Fruit fly (Drosophila melanogaster) whole organism, prepupa: ENCODE results near the gene CG42390.

Experiments
- Blimp-1 ChIP-seq: fragments of 200-800 bp; sonication (Bioruptor generic); optimal IDR thresholded peaks from 3 replicates; lab custom pipeline; 2017; ENCODE audit warnings: missing biosample characterization, missing genetic modification characterization, mild to moderate bottlenecking, moderate library complexity, missing genetic modification reagents
- CG11762 ChIP-seq: fragments of 200-800 bp; sonication (Bioruptor generic); optimal IDR thresholded peaks from 3 replicates; lab custom pipeline; 2016; ENCODE audit warnings: missing biosample characterization, missing genetic modification characterization; ENCODE audit not compliant: insufficient read depth
- CG11902 ChIP-seq: fragments of 200-800 bp; sonication (Bioruptor generic); optimal IDR thresholded peaks from 3 replicates; lab custom pipeline; 2016; ENCODE audit warnings: missing biosample characterization, missing genetic modification characterization
- CG1621 ChIP-seq: fragments of 200-800 bp; sonication (Bioruptor generic); optimal IDR thresholded peaks from 3 replicates; lab custom pipeline; 2018; ENCODE audit warnings: missing biosample characterization, mild to moderate bottlenecking, missing genetic modification characterization
- CG16779 ChIP-seq: fragments of 200-800 bp; sonication (Bioruptor generic); optimal IDR thresholded peaks from 3 replicates; lab custom pipeline; 2017; ENCODE audit warnings: missing biosample characterization, mild to moderate bottlenecking, missing genetic modification characterization
- CG3919 ChIP-seq: fragments of 200-800 bp; sonication (Bioruptor generic); optimal IDR thresholded peaks from 3 replicates; lab custom pipeline; 2016; ENCODE audit warnings: missing biosample characterization, missing genetic modification characterization
- CG4318 ChIP-seq: fragments of 200-800 bp; sonication (Bioruptor generic); optimal IDR thresholded peaks from 3 replicates; lab custom pipeline; 2017; ENCODE audit warnings: missing biosample characterization, mild to moderate bottlenecking, missing genetic modification characterization
- CG6163 ChIP-seq: fragments of 200-800 bp; sonication (Bioruptor generic); IDR thresholded peaks from 3 replicates; pipeline ENCODE4 v1.3.6; 2022; ENCODE audit warnings: missing biosample characterization, missing genetic modification characterization
- CG6276 ChIP-seq: fragments of 200-800 bp; sonication (Bioruptor generic); optimal IDR thresholded peaks from 2 replicates; lab custom pipeline; 2017; ENCODE audit warnings: missing biosample characterization, mild to moderate bottlenecking, missing genetic modification characterization
- CG6792 ChIP-seq: fragments of 200-800 bp; sonication (Bioruptor generic); optimal IDR thresholded peaks from 3 replicates; lab custom pipeline; 2016; ENCODE audit warnings: missing biosample characterization, missing genetic modification characterization
- CG6808 ChIP-seq: fragments of 200-800 bp; sonication (Bioruptor generic); optimal IDR thresholded peaks from 3 replicates; lab custom pipeline; 2017; ENCODE audit warnings: missing biosample characterization, missing genetic modification characterization, mild to moderate bottlenecking, moderate library complexity, missing genetic modification reagents
- CG6854 ChIP-seq: fragments of 200-800 bp; sonication (Bioruptor generic); optimal IDR thresholded peaks from 2 replicates; lab custom pipeline; 2017; ENCODE audit warnings: missing biosample characterization, mild to moderate bottlenecking, missing genetic modification characterization
- CG7368 ChIP-seq: fragments of 200-800 bp; sonication (Bioruptor generic); optimal IDR thresholded peaks from 3 replicates; lab custom pipeline; 2016; ENCODE audit warnings: missing biosample characterization, missing genetic modification characterization
- CG8632 ChIP-seq: fragments of 200-800 bp; sonication (Bioruptor generic); optimal IDR thresholded peaks from 3 replicates; lab custom pipeline; 2016; ENCODE audit warnings: missing biosample characterization, missing genetic modification characterization
- CG9139 ChIP-seq: fragments of 200-800 bp; sonication (Bioruptor generic); optimal IDR thresholded peaks from 3 replicates; lab custom pipeline; 2017; ENCODE audit warnings: missing biosample characterization, mild to moderate bottlenecking, missing genetic modification characterization
- Eip75B ChIP-seq: fragments of 200-800 bp; sonication (Bioruptor generic); optimal IDR thresholded peaks from 3 replicates; lab custom pipeline; 2016; ENCODE audit warnings: missing biosample characterization, missing genetic modification characterization
- Eip78C ChIP-seq: fragments of 200-800 bp; sonication (Bioruptor generic); peaks from one replicate; lab custom pipeline; 2016; ENCODE audit warnings: missing biosample characterization, missing genetic modification characterization
- Eip93F ChIP-seq: fragments of 200-800 bp; sonication (Bioruptor generic); optimal IDR thresholded peaks from 2 replicates; lab custom pipeline; 2016; ENCODE audit warnings: missing biosample characterization, mild to moderate bottlenecking, missing genetic modification characterization
- Ets21C ChIP-seq: fragments of 200-800 bp; sonication (Bioruptor generic); optimal IDR thresholded peaks from 3 replicates; lab custom pipeline; 2016; ENCODE audit warnings: missing biosample characterization, missing genetic modification characterization
- Ets96B ChIP-seq: fragments of 200-800 bp; optimal IDR thresholded peaks from 2 replicates; lab custom pipeline; 2019; ENCODE audit warnings: missing biosample characterization, mild to moderate bottlenecking, missing genetic modification characterization, moderate library complexity
- Gug ChIP-seq: fragments of 200-800 bp; sonication (Bioruptor generic); IDR thresholded peaks from 2 replicates; pipeline ENCODE4 v1.3.6; 2022; ENCODE audit warnings: missing biosample characterization, missing genetic modification characterization
- Hr38 ChIP-seq: sonication (Bioruptor generic); optimal IDR thresholded peaks from 2 replicates; lab custom pipeline; 2016; ENCODE audit warnings: missing biosample characterization, missing genetic modification characterization
- Hr4 ChIP-seq: fragments of 200-800 bp; sonication (Bioruptor generic); optimal IDR thresholded peaks from 3 replicates; lab custom pipeline; 2016; ENCODE audit warnings: missing biosample characterization, missing genetic modification characterization
- Lpt ChIP-seq: fragments of 200-800 bp; sonication (Bioruptor generic); optimal IDR thresholded peaks from 3 replicates; lab custom pipeline; 2016; ENCODE audit warnings: missing biosample characterization, missing genetic modification characterization
- Met ChIP-seq: fragments of 200-800 bp; sonication (Bioruptor generic); optimal IDR thresholded peaks from 3 replicates; lab custom pipeline; 2016; ENCODE audit warnings: missing biosample characterization, missing genetic modification characterization
- OdsH ChIP-seq: fragments of 200-800 bp; sonication (Bioruptor generic); optimal IDR thresholded peaks from 3 replicates; lab custom pipeline; 2016; ENCODE audit warnings: missing biosample characterization, missing genetic modification characterization
- Smox ChIP-seq: fragments of 200-800 bp; sonication (Bioruptor generic); optimal IDR thresholded peaks from 3 replicates; lab custom pipeline; 2016; ENCODE audit warnings: missing biosample characterization, missing genetic modification characterization
- Sox102F ChIP-seq: fragments of 200-800 bp; sonication (Bioruptor generic); optimal IDR thresholded peaks from 2 replicates; lab custom pipeline; 2016; ENCODE audit warnings: missing biosample characterization, mild to moderate bottlenecking, missing genetic modification characterization
- Sox14 ChIP-seq: fragments of 200-800 bp; sonication (Bioruptor generic); optimal IDR thresholded peaks from 3 replicates; lab custom pipeline; 2016; ENCODE audit warnings: missing biosample characterization, missing genetic modification characterization
- Sox15 ChIP-seq: fragments of 200-800 bp; sonication (Bioruptor generic); optimal IDR thresholded peaks from 3 replicates; lab custom pipeline; 2016; ENCODE audit warnings: missing biosample characterization, missing genetic modification characterization
- achi ChIP-seq: fragments of 200-800 bp; sonication (Bioruptor generic); optimal IDR thresholded peaks from 3 replicates; lab custom pipeline; 2016; ENCODE audit warnings: missing biosample characterization, missing genetic modification characterization
- acj6 ChIP-seq: fragments of 200-800 bp; sonication (Bioruptor generic); optimal IDR thresholded peaks from 3 replicates; lab custom pipeline; 2016; ENCODE audit warnings: missing biosample characterization, missing genetic modification characterization
- dac ChIP-seq: fragments of 200-800 bp; sonication (Bioruptor generic); optimal IDR thresholded peaks from 2 replicates; lab custom pipeline; 2017; ENCODE audit warnings: missing biosample characterization, mild to moderate bottlenecking, missing genetic modification characterization
- dsx ChIP-seq: fragments of 200-800 bp; optimal IDR thresholded peaks from 3 replicates; lab custom pipeline; 2019; ENCODE audit warnings: missing biosample characterization, mild to moderate bottlenecking, missing genetic modification characterization, moderate library complexity; ENCODE audit not compliant: poor library complexity, severe bottlenecking
- eg ChIP-seq: fragments of 200-800 bp; sonication (Bioruptor generic); IDR thresholded peaks from 3 replicates; pipeline ENCODE4 v1.3.6; 2022; ENCODE audit warnings: missing biosample characterization, missing genetic modification characterization
- esn ChIP-seq: fragments of 200-800 bp; sonication (Bioruptor generic); optimal IDR thresholded peaks from 2 replicates; lab custom pipeline; 2016; ENCODE audit warnings: missing biosample characterization, mild to moderate bottlenecking, missing genetic modification characterization, moderate library complexity
- fd59A ChIP-seq: fragments of 200-800 bp; sonication (Bioruptor generic); optimal IDR thresholded peaks from 2 replicates; lab custom pipeline; 2017; ENCODE audit warnings: missing biosample characterization, mild to moderate bottlenecking, missing genetic modification characterization, missing genetic modification reagents
- fd85E ChIP-seq: fragments of 200-800 bp; sonication (Bioruptor generic); optimal IDR thresholded peaks from 3 replicates; lab custom pipeline; 2016; ENCODE audit warnings: missing biosample characterization, missing genetic modification characterization
- net ChIP-seq: fragments of 200-800 bp; sonication (Bioruptor generic); optimal IDR thresholded peaks from 3 replicates; lab custom pipeline; 2016; ENCODE audit warnings: missing biosample characterization, missing genetic modification characterization
- pdm3 ChIP-seq: fragments of 200-800 bp; sonication (Bioruptor generic); optimal IDR thresholded peaks from 3 replicates; lab custom pipeline; 2016; ENCODE audit warnings: missing biosample characterization, missing genetic modification characterization
- spab ChIP-seq: fragments of 200-800 bp; sonication (Bioruptor generic); optimal IDR thresholded peaks from 2 replicates; lab custom pipeline; 2017; ENCODE audit warnings: missing biosample characterization, mild to moderate bottlenecking, missing genetic modification characterization, missing genetic modification reagents
- ss ChIP-seq, 2 experiments: fragments of 200-800 bp; sonication (Bioruptor generic); optimal IDR thresholded peaks; 2 replicates in 1 of 2; 3 replicates in 1 of 2; lab custom pipeline; 2017 to 2018; ENCODE audit warnings: mild to moderate bottlenecking in 2 of 2, missing biosample characterization in 2 of 2, missing genetic modification characterization in 2 of 2, moderate library complexity in 1 of 2
- svp ChIP-seq: fragments of 200-800 bp; sonication (Bioruptor generic); peaks from one replicate; lab custom pipeline; 2016; ENCODE audit warnings: missing biosample characterization, missing genetic modification characterization
- topi ChIP-seq: fragments of 200-800 bp; sonication (Bioruptor generic); optimal IDR thresholded peaks from 3 replicates; lab custom pipeline; 2016; ENCODE audit warnings: missing biosample characterization, missing genetic modification characterization
- vri ChIP-seq: fragments of 200-800 bp; sonication (Bioruptor generic); optimal IDR thresholded peaks from 3 replicates; lab custom pipeline; 2016; ENCODE audit warnings: missing biosample characterization, mild to moderate bottlenecking, missing genetic modification characterization

CG42390 gene

DNA sequence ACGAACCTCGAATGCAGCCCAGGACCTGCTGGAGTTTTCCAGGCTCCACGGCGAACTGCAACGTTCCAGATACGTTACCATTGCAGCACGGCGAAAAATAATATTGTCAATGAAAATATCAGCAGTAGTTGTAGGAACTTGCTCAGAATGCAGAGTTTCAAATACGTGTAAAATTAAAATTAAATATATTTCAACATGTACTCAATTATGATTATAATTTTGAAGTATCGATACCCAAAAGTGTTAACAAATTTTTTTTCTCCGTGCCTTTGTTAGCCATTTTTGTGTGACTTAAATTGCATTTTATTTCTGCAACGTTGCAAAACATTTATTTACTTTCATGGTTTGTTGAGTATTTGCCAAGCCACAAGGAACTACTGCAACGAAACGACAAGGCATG is 21.5 kb downstream of the CG42390 start (continued):
- TF ChIP-seq net, result no peak
- peak; percentile 23 for TF ChIP-seq CG7368 (GFP tag; lab: Kevin White, UChicago)
- TF ChIP-seq Blimp-1 (GFP tag; lab: Kevin White, UChicago), result no peak
- TF ChIP-seq Smox (GFP tag; lab: Kevin White, UChicago), result peak; percentile 16
- no peak for TF ChIP-seq CG4318 (GFP tag; lab: Kevin White, UChicago)
- TF ChIP-seq Eip78C (GFP tag; lab: Kevin White, UChicago), result peak; percentile 73
- peak; percentile 43 for TF ChIP-seq esn (GFP tag; lab: Kevin White, UChicago)
- no peak for TF ChIP-seq CG6163 (GFP tag; lab: Robert Waterston, UW)
- no peak for TF ChIP-seq CG6808 (GFP tag; lab: Kevin White, UChicago)
- no peak for TF ChIP-seq CG11902
- no peak for TF ChIP-seq Gug (GFP tag; lab: Robert Waterston, UW)
- peak; percentile 16 for TF ChIP-seq CG11762
- TF ChIP-seq fd59A (GFP tag; lab: Kevin White, UChicago), result no peak
- peak; percentile 2 for TF ChIP-seq Sox14
- TF ChIP-seq vri (GFP tag; lab: Kevin White, UChicago), result no peak
- TF ChIP-seq, all 60 proteins: peak for 21

DNA sequence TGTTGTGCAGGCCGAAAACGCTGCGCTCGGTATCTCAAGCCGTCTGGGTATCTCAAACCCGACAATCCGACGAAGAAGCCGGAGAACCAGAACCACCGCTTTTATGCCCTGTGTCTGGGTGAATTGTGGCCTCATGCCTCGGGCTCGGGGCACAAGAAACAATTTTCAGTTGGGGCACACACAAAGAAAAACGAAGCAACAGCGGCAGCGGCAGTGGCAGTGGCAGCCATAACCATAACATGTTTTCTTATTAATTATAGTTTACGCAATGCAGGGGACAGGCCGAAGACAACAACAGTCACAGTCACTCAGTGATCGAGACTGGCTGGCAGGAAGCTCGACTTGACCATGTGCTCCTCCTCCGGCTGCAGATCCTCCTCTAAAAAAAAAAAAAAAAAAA is 22.6 kb downstream of the CG42390 start:
- no peak for TF ChIP-seq CG6792
- peak; percentile 34 for TF ChIP-seq svp (GFP tag; lab: Kevin White, UChicago)
- TF ChIP-seq CG3919 (GFP tag; lab: Kevin White, UChicago), result peak; percentile 7
- TF ChIP-seq topi, result no peak
- TF ChIP-seq Eip78C (GFP tag; lab: Kevin White, UChicago), result peak; percentile 40
- no peak for TF ChIP-seq fd59A (GFP tag; lab: Kevin White, UChicago)
- TF ChIP-seq acj6, result no peak
- TF ChIP-seq CG6163 (GFP tag; lab: Robert Waterston, UW), result 0 out of 3 replicates have a peak, but pooled peaks have one; percentile 41
- TF ChIP-seq vri (GFP tag; lab: Kevin White, UChicago), result peak; percentile 14
- no peak for TF ChIP-seq achi (GFP tag; lab: Kevin White, UChicago)
- TF ChIP-seq Sox102F (GFP tag; lab: Kevin White, UChicago), result peak; percentile 31
- TF ChIP-seq Ets21C (GFP tag; lab: Kevin White, UChicago), result no peak
- TF ChIP-seq CG1621 (tag; lab: Kevin White, UChicago), result peak; percentile 22
- TF ChIP-seq ss (GFP tag; optimal IDR thresholded peaks at IDR 0.05; lab: Kevin White, UChicago), result peak; percentile 17 to 45
- peak; percentile 35 for TF ChIP-seq dsx
- TF ChIP-seq CG16779 (tag; lab: Kevin White, UChicago), result no peak
- no peak for TF ChIP-seq dac (GFP tag; lab: Kevin White, UChicago)
- TF ChIP-seq, all 60 proteins: peak for 9

DNA sequence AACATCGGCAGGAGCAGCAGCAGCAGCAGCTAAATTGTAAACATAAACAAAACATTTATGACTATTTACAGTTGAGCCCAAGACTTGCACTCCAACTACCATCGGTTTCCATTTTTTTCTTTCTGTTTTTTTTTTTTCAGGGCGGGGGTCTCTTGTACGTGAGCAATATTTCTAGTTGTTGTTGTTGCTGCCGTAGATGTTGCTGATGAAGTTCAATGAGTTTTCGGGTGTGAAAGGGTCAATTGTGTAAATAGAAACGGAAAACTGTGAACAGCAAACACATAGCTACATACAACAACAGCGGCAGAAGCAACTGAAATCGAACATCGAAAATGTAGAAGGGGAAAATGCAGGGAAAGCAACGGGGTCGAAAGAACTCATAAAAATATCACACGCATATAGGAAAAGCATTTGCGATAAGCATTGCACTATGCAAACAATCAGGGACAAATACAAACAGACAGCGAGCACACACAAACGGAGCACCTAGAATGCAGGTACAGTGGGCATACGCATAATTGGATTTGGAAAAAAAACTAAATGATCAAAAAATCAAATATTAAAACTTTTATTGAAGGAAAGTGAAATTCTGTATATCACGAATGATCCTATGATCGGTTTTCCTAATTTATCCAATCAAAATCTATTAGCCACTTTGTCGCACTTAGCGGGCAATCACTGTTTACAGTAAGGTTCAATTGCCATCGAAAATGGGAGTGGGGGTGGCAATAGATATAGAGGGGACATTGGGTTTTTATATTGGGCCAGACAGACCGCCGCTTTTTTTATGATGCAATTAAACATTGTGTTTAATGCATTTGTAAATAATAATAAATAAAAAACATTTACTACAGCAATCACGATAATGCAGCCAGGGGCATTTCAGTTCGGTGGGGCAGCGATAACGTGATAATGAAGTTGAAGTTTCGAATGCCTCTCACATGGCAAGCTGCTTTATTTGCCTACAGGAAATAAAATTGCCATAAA is 25.9 kb downstream of the CG42390 start:
- TF ChIP-seq OdsH (GFP tag; lab: Kevin White, UChicago), result peak; percentile 64
- TF ChIP-seq CG11762, result peak; percentile 48
- TF ChIP-seq Lpt (GFP tag; lab: Kevin White, UChicago), result peak; percentile 41
- TF ChIP-seq Hr38 (GFP tag; lab: Kevin White, UChicago), result no peak
- TF ChIP-seq pdm3 (GFP tag; lab: Kevin White, UChicago), result peak; percentile 59
- peak; percentile 59 for TF ChIP-seq Sox14
- TF ChIP-seq CG8632 (GFP tag; lab: Kevin White, UChicago), result no peak
- no peak for TF ChIP-seq Sox15 (GFP tag; lab: Kevin White, UChicago)
- TF ChIP-seq Eip75B, result peak; percentile 64
- TF ChIP-seq Ets96B (tag; lab: Kevin White, UChicago), result peak; percentile 66
- no peak for TF ChIP-seq CG6854 (GFP tag; lab: Kevin White, UChicago)
- TF ChIP-seq dac (GFP tag; lab: Kevin White, UChicago), result peak; percentile 23
- TF ChIP-seq eg (GFP tag; lab: Robert Waterston, UW), result peak; percentile 86
- TF ChIP-seq Hr4 (GFP tag; lab: Kevin White, UChicago), result peak; percentile 77
- TF ChIP-seq CG1621 (tag; lab: Kevin White, UChicago), result no peak
- TF ChIP-seq Eip93F (GFP tag; lab: Kevin White, UChicago), result no peak
- TF ChIP-seq CG6808 (GFP tag; lab: Kevin White, UChicago), result peak; percentile 37
- TF ChIP-seq fd59A (GFP tag; lab: Kevin White, UChicago), result peak; percentile 37
- TF ChIP-seq vri (GFP tag; lab: Kevin White, UChicago), result no peak
- no peak for TF ChIP-seq CG11902
- TF ChIP-seq spab (GFP tag; lab: Kevin White, UChicago), result peak; percentile 61
- peak; percentile 69 for TF ChIP-seq CG6276 (GFP tag; lab: Kevin White, UChicago)
- TF ChIP-seq Met (GFP tag; lab: Kevin White, UChicago), result peak; percentile 15
- TF ChIP-seq fd85E, result no peak
- no peak for TF ChIP-seq CG9139
- no peak for TF ChIP-seq Sox102F (GFP tag; lab: Kevin White, UChicago)
